Worm (Caenorhabditis elegans): Measurements from ENCODE around the gene zhit-2.

DNA sequence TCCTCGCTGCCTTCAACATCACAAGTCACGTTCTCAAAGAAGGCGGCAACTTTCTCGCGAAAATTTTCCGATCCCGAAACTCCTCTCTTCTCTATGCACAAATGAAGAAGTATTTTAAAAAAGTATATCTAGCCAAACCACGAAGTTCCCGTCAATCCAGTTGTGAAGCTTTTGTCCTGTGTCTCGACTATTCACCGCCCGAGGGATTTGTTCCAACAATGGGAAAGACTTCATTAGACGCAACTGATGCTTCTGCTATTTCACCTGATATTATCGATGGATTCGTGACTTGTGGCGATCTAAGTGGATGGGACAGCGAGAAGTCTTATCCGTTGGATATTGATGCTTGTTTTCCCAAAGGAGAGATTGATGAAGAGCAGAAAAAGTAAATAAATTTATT is 39.2 kb downstream of the zhit-2 start:
- TF ChIP-seq T23F11.4 (GFP tag; optimal IDR thresholded peaks at IDR 0.05) (no peak), K02D7.2 (tag; optimal IDR thresholded peaks at IDR 0.05) (no peak), sox-4 (tag; optimal IDR thresholded peaks at IDR 0.05) (no peak), pqm-1 (tag; optimal IDR thresholded peaks at IDR 0.05) (no peak), ceh-18 (tag; optimal IDR thresholded peaks at IDR 0.05) (no peak), lin-11 (tag; optimal IDR thresholded peaks at IDR 0.05) (no peak), pha-4 (tag; optimal IDR thresholded peaks at IDR 0.05) (no peak)
